Worm (Caenorhabditis elegans) whole organism, L4/young adult: Measurements from ENCODE around the gene C12D5.10.
"Not testable (repeated sequence)": the region's sequence is repeated elsewhere in the genome, so short reads cannot be mapped to it uniquely, and the experiment has no call there.

Source experiments
- W03F9.2 ChIP-seq: fragments of 150-350 bp; optimal IDR thresholded peaks from 2 replicates; lab custom pipeline; 2014; ENCODE audit warnings: missing biosample characterization, missing genetic modification characterization
- dao-5 ChIP-seq: sonication (generic microtip); optimal IDR thresholded peaks from 2 replicates; lab custom pipeline; 2016; ENCODE audit warnings: missing genotype, missing genetic modification characterization, moderate library complexity, missing compliant biosample characterization
- him-1 ChIP-seq: sonication (generic microtip); optimal IDR thresholded peaks from 2 replicates; lab custom pipeline; 2016; ENCODE audit warnings: missing genotype, missing genetic modification reagents, missing genetic modification characterization, missing compliant biosample characterization

The C12D5.10 gene

ce11 chrV:7723967-7724544, 30.8 kb upstream of the C12D5.10 start, which contains the start of the genes ZK105.6 and ZK105.8:
TSS of gene ZK105.6 (minus strand) at chrV:7724067.
TSS of gene ZK105.8 (plus strand) at chrV:7724494.
- no peak for TF ChIP-seq dao-5 (tag; lab: Kevin White, UChicago)
- TF ChIP-seq him-1 (tag; lab: Kevin White, UChicago), result no peak
- no peak for TF ChIP-seq W03F9.2 (tag; lab: Kevin White, UChicago)

ce11 chrV:7721945-7722344, 28.7 kb upstream of the C12D5.10 start, which contains the start of gene ZK105.14:
TSS of gene ZK105.14 (minus strand) at chrV:7722045.
- no peak for TF ChIP-seq him-1 (tag; lab: Kevin White, UChicago)
- TF ChIP-seq dao-5 (tag; lab: Kevin White, UChicago), result no peak
- no peak for TF ChIP-seq W03F9.2 (tag; lab: Kevin White, UChicago)

- TF ChIP-seq dao-5 (tag; lab: Kevin White, UChicago) (no peak), him-1 (tag; lab: Kevin White, UChicago) (no peak), W03F9.2 (tag; lab: Kevin White, UChicago) (no peak)
Measured at ce11 chrV:7717629-7718028, 24.3 kb upstream of the C12D5.10 start, which contains the start of gene ZK105.5. TSS of gene ZK105.5 (minus strand) at chrV:7717729.

DNA sequence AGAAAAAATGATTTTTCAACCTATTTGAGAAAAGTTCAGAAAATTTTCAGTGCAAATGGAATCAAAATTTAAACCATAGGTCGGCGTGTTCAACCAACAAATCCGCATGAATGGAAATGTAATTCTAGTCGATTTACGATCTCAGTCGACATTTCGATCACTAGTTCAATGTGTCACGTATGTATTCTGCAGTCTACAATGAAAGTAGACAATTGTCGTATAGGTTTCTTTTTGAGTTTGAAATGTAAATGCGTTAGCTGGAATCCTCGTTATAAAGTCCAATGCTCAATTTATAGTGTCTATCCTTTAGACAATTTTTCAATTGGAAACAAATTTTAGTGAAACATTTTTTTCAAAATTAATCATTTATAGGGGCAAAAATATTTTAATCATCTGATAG, 22.7 kb upstream of the C12D5.10 start, which contains the start of gene ZK105.12:
Gene ZK105.12 (minus strand): TSS at position 101 of the 400 bp plus-strand sequence.
- TF ChIP-seq W03F9.2 (tag; lab: Kevin White, UChicago), result no peak
- TF ChIP-seq dao-5 (tag; lab: Kevin White, UChicago), result no peak
- no peak for TF ChIP-seq him-1 (tag; lab: Kevin White, UChicago)

DNA sequence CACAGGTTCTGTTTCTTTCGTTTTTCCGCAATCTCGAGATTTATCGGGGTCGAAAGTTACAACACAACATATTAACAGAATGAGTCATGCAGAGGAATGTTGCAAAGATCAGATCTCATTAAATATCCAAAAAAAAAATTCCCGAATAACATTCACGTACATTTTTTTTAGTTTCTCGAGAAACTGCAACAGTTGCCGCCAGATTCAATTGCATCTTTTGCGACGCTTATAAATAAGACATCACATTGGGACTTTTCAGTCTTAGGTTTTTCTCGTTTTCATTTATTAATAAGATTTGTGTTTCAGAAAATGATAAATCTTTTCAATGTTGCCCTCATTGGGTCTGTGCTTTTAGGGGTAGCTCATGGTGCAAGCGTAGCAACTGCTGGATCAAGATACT, 20.4 kb upstream of the C12D5.10 start, which contains the start of gene ZK105.1:
Gene ZK105.1 (plus strand): TSS at position 301 of the 400 bp plus-strand sequence.
- TF ChIP-seq W03F9.2 (tag; lab: Kevin White, UChicago) (no peak), him-1 (tag; lab: Kevin White, UChicago) (no peak), dao-5 (tag; lab: Kevin White, UChicago) (no peak)

- no peak for TF ChIP-seq him-1 (tag; lab: Kevin White, UChicago)
- no peak for TF ChIP-seq dao-5 (tag; lab: Kevin White, UChicago)
- no peak for TF ChIP-seq W03F9.2 (tag; lab: Kevin White, UChicago)
Measured at ce11 chrV:7713072-7713471, 19.8 kb upstream of the C12D5.10 start, which contains the start of gene ZK105.13. TSS of gene ZK105.13 (minus strand) at chrV:7713172.

DNA sequence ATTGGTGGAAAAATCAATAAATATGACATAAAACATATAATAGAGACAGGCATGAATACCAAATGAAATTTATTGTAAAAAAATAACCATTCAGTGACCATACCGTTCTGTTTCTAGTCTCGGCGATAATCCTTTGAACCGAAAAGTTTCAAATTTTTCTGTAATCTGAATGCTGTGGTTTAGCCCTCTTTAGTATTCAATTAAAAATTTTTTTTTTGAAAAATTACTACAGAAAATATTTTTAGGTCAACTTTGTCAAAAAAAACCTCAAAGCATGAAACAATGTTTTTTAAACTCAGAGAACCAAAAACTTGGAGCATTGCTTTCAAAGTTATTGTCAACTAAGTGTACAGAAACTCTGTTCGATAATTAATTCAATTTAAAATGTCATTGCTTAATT, 15.2 kb upstream of the C12D5.10 start, which contains the start of gene ZK105.11:
Gene ZK105.11 (minus strand): TSS at position 101 of the 400 bp plus-strand sequence.
- TF ChIP-seq him-1 (tag; lab: Kevin White, UChicago), result no peak
- TF ChIP-seq dao-5 (tag; lab: Kevin White, UChicago), result no peak
- no peak for TF ChIP-seq W03F9.2 (tag; lab: Kevin White, UChicago)

- TF ChIP-seq W03F9.2 (tag; lab: Kevin White, UChicago) (no peak), dao-5 (tag; lab: Kevin White, UChicago) (no peak), him-1 (tag; lab: Kevin White, UChicago) (no peak)
Measured at ce11 chrV:7705316-7705715, 12.0 kb upstream of the C12D5.10 start, which contains the start of gene srw-3. TSS of gene srw-3 (plus strand) at chrV:7705616.

ce11 chrV:7703536-7703935, 10.2 kb upstream of the C12D5.10 start, which contains the start of gene srsx-40:
TSS of gene srsx-40 (minus strand) at chrV:7703636.
- TF ChIP-seq him-1, dao-5, W03F9.2 (tag; lab: Kevin White, UChicago): not testable (repeated sequence)

- TF ChIP-seq him-1 (tag; lab: Kevin White, UChicago) (no peak), W03F9.2 (tag; lab: Kevin White, UChicago) (no peak), dao-5 (tag; lab: Kevin White, UChicago) (no peak)
Measured at ce11 chrV:7696842-7697241, 3.5 kb upstream of the C12D5.10 start, which contains the start of gene ZK105.3. TSS of gene ZK105.3 (plus strand) at chrV:7697142.

DNA sequence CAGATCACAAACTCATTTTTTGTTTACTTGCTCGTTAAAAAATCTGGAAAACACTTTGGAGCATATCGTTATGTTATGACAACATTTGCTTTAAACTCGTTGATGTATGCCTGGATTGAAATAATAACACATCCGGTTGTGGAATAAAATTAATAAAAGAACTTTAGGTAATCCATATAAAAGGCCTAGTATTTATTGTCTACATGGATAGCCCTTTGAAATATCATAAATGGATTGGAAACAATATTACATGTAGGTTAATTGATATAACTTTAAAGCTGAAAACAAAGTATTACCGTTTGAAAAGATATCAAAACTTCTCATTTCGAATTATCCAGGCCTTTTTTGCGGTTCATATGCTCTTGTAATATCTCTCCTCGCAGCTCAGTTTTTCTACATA, 2.7 kb downstream of the C12D5.10 start:
- no peak for TF ChIP-seq W03F9.2 (tag; lab: Kevin White, UChicago)
- no peak for TF ChIP-seq him-1 (tag; lab: Kevin White, UChicago)
- no peak for TF ChIP-seq dao-5 (tag; lab: Kevin White, UChicago)

DNA sequence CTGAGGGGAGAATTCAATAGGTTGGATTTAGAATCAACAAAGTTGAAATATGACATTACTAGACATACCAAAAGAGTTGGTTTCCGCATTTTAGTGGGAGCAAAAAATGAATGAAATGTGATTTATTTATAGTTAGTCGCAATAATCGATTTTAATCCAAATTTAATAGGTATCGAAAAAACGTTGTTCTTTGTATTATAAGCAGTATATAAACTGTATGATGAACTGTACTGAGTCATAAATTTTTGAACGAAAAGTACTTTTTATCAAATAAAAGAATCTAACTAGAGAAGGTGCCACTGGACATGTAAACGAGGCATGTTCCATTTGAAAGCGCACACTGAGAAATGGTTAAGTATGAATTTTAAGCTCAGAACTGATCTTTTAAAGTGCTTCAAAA, 3.4 kb downstream of the C12D5.10 start, which contains the start of gene C12D5.9:
Gene C12D5.9 (minus strand): TSS at position 101 of the 400 bp plus-strand sequence.
- no peak for TF ChIP-seq W03F9.2 (tag; lab: Kevin White, UChicago)

- no peak for TF ChIP-seq W03F9.2 (tag; lab: Kevin White, UChicago)
- no peak for TF ChIP-seq him-1 (tag; lab: Kevin White, UChicago)
- TF ChIP-seq dao-5 (tag; lab: Kevin White, UChicago), result no peak
Measured at ce11 chrV:7686189-7686588, 7.1 kb downstream of the C12D5.10 start, which contains the start of the genes nhr-94 and nhr-152. TSS of gene nhr-94 (minus strand) at chrV:7686335. TSS of gene nhr-152 (plus strand) at chrV:7686350.
